Fruit fly (Drosophila melanogaster) whole organism, embryonic: ENCODE data around the gene CG10324.

Source experiments
- Atf-2 ChIP-seq: fragments of 200-800 bp; sonication (Bioruptor generic); optimal IDR thresholded peaks from 2 replicates; lab custom pipeline; 2016; ENCODE audit warnings: missing biosample characterization, missing genetic modification characterization
- Blimp-1 ChIP-seq: fragments of 200-800 bp; sonication (Bioruptor generic); optimal IDR thresholded peaks from 3 replicates; lab custom pipeline; 2018; ENCODE audit warnings: missing biosample characterization, missing genetic modification characterization, mild to moderate bottlenecking, moderate library complexity, missing genetic modification reagents
- CG1024 ChIP-seq: fragments of 200-800 bp; sonication (Bioruptor generic); IDR thresholded peaks from 2 replicates; pipeline ENCODE4 v1.3.6; 2022; ENCODE audit warnings: missing biosample characterization, missing genetic modification characterization
- CG10274 ChIP-seq: fragments of 200-800 bp; sonication (Bioruptor generic); optimal IDR thresholded peaks from 3 replicates; lab custom pipeline; 2017; ENCODE audit warnings: missing biosample characterization, mild to moderate bottlenecking, missing genetic modification characterization
- CG12071 ChIP-seq: fragments of 200-800 bp; sonication (Bioruptor generic); optimal IDR thresholded peaks from 3 replicates; lab custom pipeline; 2018; ENCODE audit warnings: missing biosample characterization, mild to moderate bottlenecking, missing genetic modification characterization
- CG12236 ChIP-seq: fragments of 200-800 bp; sonication (Bioruptor generic); optimal IDR thresholded peaks from 2 replicates; lab custom pipeline; 2016; ENCODE audit warnings: missing biosample characterization, missing genetic modification characterization
- CG15696 ChIP-seq: fragments of 200-800 bp; sonication (Bioruptor generic); optimal IDR thresholded peaks from 2 replicates; lab custom pipeline; 2019; ENCODE audit warnings: missing biosample characterization, mild to moderate bottlenecking, missing genetic modification characterization, moderate library complexity
- CG17186 ChIP-seq: fragments of 200-800 bp; sonication (Bioruptor generic); optimal IDR thresholded peaks from 3 replicates; lab custom pipeline; 2017; ENCODE audit warnings: missing biosample characterization, missing genetic modification reagents, missing genetic modification characterization
- CG17361 ChIP-seq: fragments of 200-800 bp; sonication (Bioruptor generic); IDR thresholded peaks from 3 replicates; pipeline ENCODE4 v1.3.6; 2022; ENCODE audit warnings: missing biosample characterization, missing genetic modification characterization
- CG17829 ChIP-seq: fragments of 200-800 bp; optimal IDR thresholded peaks from 2 replicates; lab custom pipeline; 2019; ENCODE audit warnings: missing biosample characterization, mild to moderate bottlenecking, missing genetic modification characterization, moderate library complexity
- CG2202 ChIP-seq: fragments of 200-800 bp; sonication (Bioruptor generic); optimal IDR thresholded peaks from 2 replicates; lab custom pipeline; 2018; ENCODE audit warnings: missing biosample characterization, mild to moderate bottlenecking, missing genetic modification characterization
- CG4360 ChIP-seq: fragments of 200-800 bp; sonication (Bioruptor generic); IDR thresholded peaks from 2 replicates; pipeline ENCODE4 v1.3.6; 2022; ENCODE audit warnings: missing biosample characterization, missing genetic modification characterization
- CG43689 ChIP-seq: fragments of 200-800 bp; sonication (Bioruptor generic); IDR thresholded peaks from 2 replicates; pipeline ENCODE4 v1.3.6; 2022; ENCODE audit warnings: missing biosample characterization, missing genetic modification characterization
- CG4424 ChIP-seq: fragments of 200-800 bp; sonication (Bioruptor generic); optimal IDR thresholded peaks from 3 replicates; lab custom pipeline; 2016; ENCODE audit warnings: missing biosample characterization, missing genetic modification characterization
- CG4617 ChIP-seq: fragments of 200-800 bp; sonication (Bioruptor generic); optimal IDR thresholded peaks from 3 replicates; lab custom pipeline; 2016; ENCODE audit warnings: missing biosample characterization, missing genetic modification characterization, borderline replicate concordance
- CG5245 ChIP-seq: fragments of 200-800 bp; sonication (Bioruptor generic); optimal IDR thresholded peaks from 3 replicates; lab custom pipeline; 2016; ENCODE audit warnings: missing biosample characterization, missing genetic modification characterization
- CG8089 ChIP-seq: fragments of 200-800 bp; sonication (Bioruptor generic); optimal IDR thresholded peaks from 3 replicates; lab custom pipeline; 2016; ENCODE audit warnings: missing biosample characterization, missing genetic modification characterization
- CG8359 ChIP-seq: fragments of 200-800 bp; sonication (Bioruptor generic); optimal IDR thresholded peaks from 2 replicates; lab custom pipeline; 2017; ENCODE audit warnings: missing biosample characterization, mild to moderate bottlenecking, missing genetic modification characterization, borderline replicate concordance
- CTCF ChIP-seq: fragments of 200-800 bp; sonication (Bioruptor generic); optimal IDR thresholded peaks from 2 replicates; lab custom pipeline; 2017; ENCODE audit warnings: missing biosample characterization, mild to moderate bottlenecking, missing genetic modification characterization, moderate library complexity
- Deaf1 ChIP-seq: fragments of 200-800 bp; optimal IDR thresholded peaks from 3 replicates; lab custom pipeline; 2019; ENCODE audit warnings: missing biosample characterization, mild to moderate bottlenecking, missing genetic modification characterization, moderate library complexity
- E2f2 ChIP-seq: fragments of 200-800 bp; sonication (Bioruptor generic); IDR thresholded peaks from 2 replicates; pipeline ENCODE4 v1.3.6; 2022; ENCODE audit warnings: missing biosample characterization, missing genetic modification characterization
- Fer2 ChIP-seq: fragments of 200-800 bp; sonication (Bioruptor generic); optimal IDR thresholded peaks from 2 replicates; lab custom pipeline; 2018; ENCODE audit warnings: missing biosample characterization, mild to moderate bottlenecking, missing genetic modification characterization, moderate library complexity
- Gug ChIP-seq: fragments of 200-800 bp; sonication (Bioruptor generic); IDR thresholded peaks from 4 replicates; pipeline ENCODE4 v1.3.6; 2022; ENCODE audit warnings: missing biosample characterization, missing genetic modification characterization
- Hey ChIP-seq: fragments of 200-800 bp; sonication (Bioruptor generic); optimal IDR thresholded peaks from 3 replicates; lab custom pipeline; 2018; ENCODE audit warnings: missing biosample characterization, mild to moderate bottlenecking, missing genetic modification characterization
- Mad ChIP-seq: fragments of 200-800 bp; sonication (Bioruptor generic); optimal IDR thresholded peaks from 2 replicates; lab custom pipeline; 2016; ENCODE audit warnings: missing biosample characterization, missing genetic modification characterization
- NFAT ChIP-seq: fragments of 200-800 bp; sonication (Bioruptor generic); IDR thresholded peaks from 2 replicates; pipeline ENCODE4 v1.3.6; 2022; ENCODE audit warnings: missing biosample characterization, missing genetic modification characterization
- PHDP ChIP-seq: fragments of 200-800 bp; sonication (Bioruptor generic); optimal IDR thresholded peaks from 3 replicates; lab custom pipeline; 2018; ENCODE audit warnings: missing biosample characterization, mild to moderate bottlenecking, missing genetic modification characterization, moderate library complexity
- Side ChIP-seq: fragments of 200-800 bp; sonication (Bioruptor generic); optimal IDR thresholded peaks from 2 replicates; lab custom pipeline; 2016; ENCODE audit warnings: missing biosample characterization, missing genetic modification characterization
- Ssrp ChIP-seq: fragments of 200-800 bp; sonication (Bioruptor generic); optimal IDR thresholded peaks from 2 replicates; lab custom pipeline; 2018; ENCODE audit warnings: missing biosample characterization, mild to moderate bottlenecking, missing genetic modification characterization, moderate library complexity
- Taf1 ChIP-seq: fragments of 200-800 bp; sonication (Bioruptor generic); IDR thresholded peaks from 2 replicates; pipeline ENCODE4 v1.3.6; 2022; ENCODE audit warnings: missing biosample characterization, missing genetic modification characterization
- Vsx1 ChIP-seq: fragments of 200-800 bp; sonication (Bioruptor generic); optimal IDR thresholded peaks from 2 replicates; lab custom pipeline; 2017; ENCODE audit warnings: missing biosample characterization, mild to moderate bottlenecking, missing genetic modification characterization, missing genetic modification reagents
- al ChIP-seq: fragments of 200-800 bp; sonication (Bioruptor generic); IDR thresholded peaks from 2 replicates; pipeline ENCODE4 v1.3.6; 2022; ENCODE audit warnings: missing biosample characterization, missing genetic modification characterization
- bab2 ChIP-seq: fragments of 200-800 bp; sonication (Bioruptor generic); optimal IDR thresholded peaks from 2 replicates; lab custom pipeline; 2016; ENCODE audit warnings: missing biosample characterization, missing genetic modification characterization
- crol ChIP-seq: fragments of 200-800 bp; sonication (Bioruptor generic); IDR thresholded peaks from 2 replicates; pipeline ENCODE4 v1.3.6; 2022; ENCODE audit warnings: missing biosample characterization, missing genetic modification characterization
- fd96Cb ChIP-seq: fragments of 200-800 bp; sonication (Bioruptor generic); optimal IDR thresholded peaks from 2 replicates; lab custom pipeline; 2018; ENCODE audit warnings: missing biosample characterization, mild to moderate bottlenecking, missing genetic modification characterization, moderate library complexity
- gem ChIP-seq: fragments of 200-800 bp; sonication (Bioruptor generic); optimal IDR thresholded peaks from 2 replicates; lab custom pipeline; 2019; ENCODE audit warnings: missing biosample characterization, mild to moderate bottlenecking, missing genetic modification characterization, moderate library complexity
- gro ChIP-seq: fragments of 200-800 bp; sonication (Bioruptor generic); optimal IDR thresholded peaks from 2 replicates; lab custom pipeline; 2016; ENCODE audit warnings: missing biosample characterization, missing genetic modification characterization
- hkb ChIP-seq, 2 experiments: fragments of 200-800 bp in 1 of 2; fragments of >200 bp in 1 of 2; sonication (Bioruptor generic) in 1 of 2; IDR thresholded peaks in 1 of 2; optimal IDR thresholded peaks in 1 of 2; 2 replicates each; pipeline versions ENCODE4 v1.3.6 to Lab custom; 2017 to 2022; ENCODE audit warnings: missing biosample characterization in 1 of 2, missing genetic modification characterization in 1 of 2
- kni ChIP-seq: fragments of 200-800 bp; sonication (Bioruptor generic); optimal IDR thresholded peaks from 3 replicates; lab custom pipeline; 2017; ENCODE audit warnings: mild to moderate bottlenecking, missing biosample characterization, missing genetic modification reagents, missing genetic modification characterization
- lola ChIP-seq, 3 experiments: fragments of >200 bp in 2 of 3; fragments of 200-800 bp in 1 of 3; sonication (Bioruptor generic) in 1 of 3; optimal IDR thresholded peaks; 2 replicates each; lab custom pipeline; 2017 to 2019; ENCODE audit warnings: missing biosample characterization in 3 of 3, missing genetic modification characterization in 3 of 3, mild to moderate bottlenecking in 1 of 3, moderate library complexity in 1 of 3
- maf-S ChIP-seq: fragments of 200-800 bp; sonication (Bioruptor generic); optimal IDR thresholded peaks from 2 replicates; lab custom pipeline; 2016; ENCODE audit warnings: missing biosample characterization, missing genetic modification characterization
- nmo ChIP-seq: fragments of 200-800 bp; sonication (Bioruptor generic); optimal IDR thresholded peaks from 2 replicates; lab custom pipeline; 2018; ENCODE audit warnings: missing biosample characterization, mild to moderate bottlenecking, missing genetic modification characterization, moderate library complexity
- odd ChIP-seq: fragments of 200-800 bp; sonication (Bioruptor generic); optimal IDR thresholded peaks from 2 replicates; lab custom pipeline; 2017; ENCODE audit warnings: missing biosample characterization, mild to moderate bottlenecking, missing genetic modification characterization
- pum ChIP-seq: fragments of 200-800 bp; sonication (Bioruptor generic); optimal IDR thresholded peaks from 2 replicates; lab custom pipeline; 2016; ENCODE audit warnings: missing biosample characterization, missing genetic modification characterization
- repo ChIP-seq: fragments of 200-800 bp; sonication (Bioruptor generic); optimal IDR thresholded peaks from 2 replicates; lab custom pipeline; 2016; ENCODE audit warnings: missing biosample characterization, missing genetic modification characterization
- sd ChIP-seq: fragments of 200-800 bp; sonication (Bioruptor generic); optimal IDR thresholded peaks from 3 replicates; lab custom pipeline; 2018; ENCODE audit warnings: missing biosample characterization, mild to moderate bottlenecking, missing genetic modification characterization, moderate library complexity
- sima ChIP-seq: fragments of 200-800 bp; sonication (Bioruptor generic); optimal IDR thresholded peaks from 2 replicates; lab custom pipeline; 2016; ENCODE audit warnings: missing biosample characterization, missing genetic modification characterization
- trem ChIP-seq: fragments of 200-800 bp; optimal IDR thresholded peaks from 3 replicates; lab custom pipeline; 2019; ENCODE audit warnings: missing biosample characterization, mild to moderate bottlenecking, missing genetic modification characterization, moderate library complexity

CG10324 gene

DNA sequence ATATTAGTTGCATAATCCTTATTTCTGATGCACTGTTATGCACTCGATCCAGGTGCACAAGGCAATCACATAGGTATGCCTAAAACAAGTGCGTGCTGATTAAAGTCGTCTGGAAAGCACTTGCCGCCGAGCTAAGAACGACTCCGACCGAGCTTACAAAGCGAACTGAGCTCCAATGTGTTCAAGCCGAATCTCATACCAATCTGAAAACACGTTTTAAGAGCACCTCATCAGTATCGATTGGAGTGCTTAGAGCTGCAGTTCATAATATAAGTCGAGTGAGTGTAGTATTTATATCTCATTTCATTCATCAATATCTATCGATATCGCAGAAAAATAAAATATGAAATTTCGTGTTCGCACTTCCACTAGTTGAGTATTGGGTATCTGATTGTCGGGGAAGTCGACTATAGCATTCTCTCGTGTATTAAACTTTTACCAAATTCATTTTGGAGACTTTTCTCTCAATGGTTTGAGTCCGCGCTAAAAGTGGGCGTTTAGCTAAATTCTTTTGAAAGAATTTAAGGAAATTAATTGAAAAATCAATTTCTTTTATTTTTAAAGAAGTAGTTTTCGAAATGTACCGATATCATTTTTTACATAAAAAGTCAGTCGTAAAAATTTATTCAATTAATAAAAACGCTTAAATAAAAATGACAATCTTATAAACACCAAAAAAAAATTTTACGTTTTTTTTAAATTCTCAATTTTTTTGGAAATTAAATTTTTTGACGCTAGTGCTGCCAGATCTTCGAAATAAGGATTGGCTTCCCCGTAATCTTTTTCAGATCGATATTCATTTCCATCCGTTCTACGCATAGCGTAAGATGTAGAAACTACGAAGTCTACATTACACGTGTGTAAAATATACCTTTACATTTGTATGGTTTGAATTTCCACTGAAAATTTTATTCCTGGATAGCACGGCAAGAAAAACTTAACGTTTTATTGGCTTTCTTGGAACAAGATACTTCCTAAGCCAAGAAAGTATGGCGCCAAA is 9.0 kb upstream of the CG10324 start, which contains the start of gene modSP (continued):
- peak; percentile 82 for TF ChIP-seq CG10274 (GFP tag; lab: Kevin White, UChicago)
- TF ChIP-seq NFAT (GFP tag; lab: Robert Waterston, UW): 0 out of 2 replicates have a peak, but pooled peaks have one; percentile 32
- TF ChIP-seq PHDP (tag; lab: Kevin White, UChicago): no peak
- TF ChIP-seq E2f2 (GFP tag; lab: Robert Waterston, UW): 0 out of 2 replicates have a peak, but pooled peaks have one; percentile 27
- peak; percentile 29 for TF ChIP-seq CG17829 (tag; lab: Kevin White, UChicago)
- no peak for TF ChIP-seq CG17186 (GFP tag; lab: Kevin White, UChicago)
- TF ChIP-seq CG2202 (tag; lab: Kevin White, UChicago): no peak
- peak; percentile 0 for TF ChIP-seq nmo (GFP tag; lab: Kevin White, UChicago)
- peak; percentile 37 for TF ChIP-seq bab2 (GFP tag; lab: Kevin White, UChicago)
- TF ChIP-seq repo (GFP tag; lab: Kevin White, UChicago): no peak
- TF ChIP-seq crol (GFP tag; lab: Robert Waterston, UW): no peak
- peak; percentile 14 for TF ChIP-seq CG15696 (tag; lab: Kevin White, UChicago)
- peak; percentile 34 for TF ChIP-seq kni
- no peak for TF ChIP-seq CG4424 (GFP tag; lab: Kevin White, UChicago)
- peak; percentile 37 for TF ChIP-seq Mad
- TF ChIP-seq al: 0 out of 2 replicates have a peak, but pooled peaks have one; percentile 16
- peak; percentile 38; the same call in 1 of the 2 replicates for TF ChIP-seq Taf1 (GFP tag; lab: Robert Waterston, UW)
- peak; percentile 17 for TF ChIP-seq CG4617 (GFP tag; lab: Kevin White, UChicago)
- TF ChIP-seq CG8359 (GFP tag; lab: Kevin White, UChicago): no peak
- TF ChIP-seq CG12071 (GFP tag; lab: Kevin White, UChicago): no peak
- peak; percentile 60 for TF ChIP-seq Deaf1 (tag; lab: Kevin White, UChicago)
- TF ChIP-seq gro (GFP tag; lab: Kevin White, UChicago): no peak
- peak; percentile 24 for TF ChIP-seq fd96Cb (tag; lab: Kevin White, UChicago)
- TF ChIP-seq maf-S: peak; percentile 16
- TF ChIP-seq odd (GFP tag; lab: Kevin White, UChicago): no peak
- no peak for TF ChIP-seq Vsx1 (GFP tag; lab: Kevin White, UChicago)
- no peak for TF ChIP-seq sima
- TF ChIP-seq pum (GFP tag; lab: Kevin White, UChicago): no peak
- TF ChIP-seq Blimp-1 (GFP tag; lab: Kevin White, UChicago): no peak
- no peak for TF ChIP-seq CG1024
- peak; percentile 1 for TF ChIP-seq hkb (optimal IDR thresholded peaks at IDR 0.05; lab: Kevin White, UChicago)
- peak; percentile 46; the same call in 1 of the 2 replicates for TF ChIP-seq hkb (GFP tag; IDR thresholded peaks at IDR 0.05; lab: Robert Waterston, UW)
- no peak for TF ChIP-seq CG43689
- TF ChIP-seq Gug (GFP tag; lab: Robert Waterston, UW): peak; percentile 37; the same call in 1 of the 4 replicates
- no peak for TF ChIP-seq Ssrp (tag; lab: Kevin White, UChicago)
- peak; percentile 62 for TF ChIP-seq sd (tag; lab: Kevin White, UChicago)
- TF ChIP-seq Hey (tag; lab: Kevin White, UChicago): no peak
- TF ChIP-seq Atf-2 (GFP tag; lab: Kevin White, UChicago): no peak
- no peak for TF ChIP-seq Side (GFP tag; lab: Kevin White, UChicago)
- no peak for TF ChIP-seq CG8089 (GFP tag; lab: Kevin White, UChicago)
- peak; percentile 15 for TF ChIP-seq trem (tag; lab: Kevin White, UChicago)
- TF ChIP-seq CTCF (GFP tag; lab: Kevin White, UChicago): peak; percentile 88
- TF ChIP-seq gem (tag; lab: Kevin White, UChicago): peak; percentile 55
- TF ChIP-seq CG12236 (GFP tag; lab: Kevin White, UChicago): peak; percentile 15
- no peak for TF ChIP-seq Fer2 (tag; lab: Kevin White, UChicago)
- no peak for TF ChIP-seq CG4360 (GFP tag; lab: Robert Waterston, UW)
- TF ChIP-seq CG17361 (GFP tag; lab: Robert Waterston, UW): peak; percentile 62; the same call in 1 of the 3 replicates
- TF ChIP-seq lola (GFP tag; optimal IDR thresholded peaks at IDR 0.05; lab: Kevin White, UChicago): no peak
- TF ChIP-seq CG5245 (GFP tag; lab: Kevin White, UChicago): peak; percentile 4
